Fruit fly (Drosophila melanogaster) whole organism, embryonic: ENCODE data around the gene CG17239.

Experiments
- Chrac-16 ChIP-seq: fragments of 200-800 bp; sonication (Bioruptor generic); optimal IDR thresholded peaks from 3 replicates; lab custom pipeline; 2016; ENCODE audit warnings: missing biosample characterization, missing genetic modification characterization
- Poxn ChIP-seq: fragments of 200-800 bp; sonication (Bioruptor generic); IDR thresholded peaks from 2 replicates; pipeline ENCODE4 v1.3.6; 2022; ENCODE audit warnings: missing biosample characterization, missing genetic modification characterization
- cato ChIP-seq: fragments of 200-800 bp; sonication (Bioruptor generic); optimal IDR thresholded peaks from 2 replicates; lab custom pipeline; 2016; ENCODE audit warnings: missing biosample characterization, missing genetic modification characterization, borderline replicate concordance
- en ChIP-seq: fragments of 200-800 bp; sonication (Bioruptor generic); optimal IDR thresholded peaks from 2 replicates; lab custom pipeline; 2016; ENCODE audit warnings: missing biosample characterization, missing genetic modification characterization
- zfh1 ChIP-seq: fragments of 200-800 bp; sonication (Bioruptor generic); IDR thresholded peaks from 3 replicates; pipeline ENCODE4 v1.3.6; 2022; ENCODE audit warnings: missing biosample characterization, missing genetic modification characterization

- peak; percentile 91 for TF ChIP-seq Chrac-16
- peak; percentile 76 for TF ChIP-seq cato (GFP tag; lab: Kevin White, UChicago)
- TF ChIP-seq Poxn (GFP tag; lab: Robert Waterston, UW), result peak; percentile 41; the same call in 1 of the 2 replicates
- TF ChIP-seq en (GFP tag; lab: Kevin White, UChicago), result peak; percentile 77
- TF ChIP-seq zfh1 (GFP tag; lab: Robert Waterston, UW), result peak; percentile 81
These were observed 25.7 kb downstream of the CG17239 start, which contains the start of the genes CG15387 and sau for dm6 chr2L:2226259-2227121.
